Worm (Caenorhabditis elegans) whole organism, L4/young adult: Measurements from ENCODE around the gene lido-8.

Experiments
- W03F9.2 ChIP-seq: fragments of 150-350 bp; optimal IDR thresholded peaks from 2 replicates; lab custom pipeline; 2014; ENCODE audit warnings: missing biosample characterization, missing genetic modification characterization
- dao-5 ChIP-seq: sonication (generic microtip); optimal IDR thresholded peaks from 2 replicates; lab custom pipeline; 2016; ENCODE audit warnings: missing genotype, missing genetic modification characterization, moderate library complexity, missing compliant biosample characterization
- him-1 ChIP-seq: sonication (generic microtip); optimal IDR thresholded peaks from 2 replicates; lab custom pipeline; 2016; ENCODE audit warnings: missing genotype, missing genetic modification reagents, missing genetic modification characterization, missing compliant biosample characterization

ce11 chrII:2965215-2965998, 31.4 kb upstream of the lido-8 start:
- TF ChIP-seq dao-5 (tag; lab: Kevin White, UChicago) (no peak), him-1 (tag; lab: Kevin White, UChicago) (no peak), W03F9.2 (no peak)
